Worm (Caenorhabditis elegans): ENCODE measurements around the gene cash-1.

The cash-1 gene

DNA sequence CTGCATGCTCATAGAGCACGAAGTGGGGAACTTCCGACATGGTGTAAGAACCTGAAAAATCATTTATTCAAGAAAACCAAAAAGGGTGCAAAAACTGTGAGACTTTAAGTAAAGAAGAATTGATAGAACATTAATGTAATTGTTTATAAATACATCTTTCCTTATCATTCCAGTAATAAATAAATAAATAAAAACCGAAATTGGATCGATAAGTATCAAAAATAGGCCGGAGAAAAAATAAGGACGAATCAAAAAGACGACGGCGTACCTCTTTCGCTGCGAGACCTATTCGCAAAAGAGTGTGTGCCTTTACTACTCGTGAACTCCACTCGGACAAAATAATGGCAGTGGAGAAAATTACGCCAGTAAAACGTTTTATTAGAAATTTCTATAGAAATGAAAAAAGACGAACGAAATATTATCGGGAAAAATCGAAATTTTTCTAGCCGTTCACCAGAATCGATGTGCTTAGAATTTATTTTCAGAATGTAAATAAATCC lies 9.1 kb upstream of the cash-1 start, which contains the start of gene nol-56 (continued):
- peak; percentile 60 for TF ChIP-seq nhr-28 (tag; optimal IDR thresholded peaks at IDR 0.05)
- peak; percentile 71 for TF ChIP-seq rbr-2 (tag; optimal IDR thresholded peaks at IDR 0.05)
- TF ChIP-seq F44E2.7 (GFP tag; IDR thresholded peaks at IDR 0.05), result no peak
- TF ChIP-seq hlh-30 (tag; optimal IDR thresholded peaks at IDR 0.05; ENCODE audit: insufficient read depth), result peak; percentile 71
- TF ChIP-seq snpc-4 (tag; optimal IDR thresholded peaks at IDR 0.05), result no peak
- no peak for TF ChIP-seq fos-1 (tag; optimal IDR thresholded peaks at IDR 0.05)
- no peak for TF ChIP-seq php-3 (GFP tag; IDR thresholded peaks at IDR 0.05)
- TF ChIP-seq dmd-8 (GFP tag; IDR thresholded peaks at IDR 0.05), result no peak
- peak; percentile 52 for TF ChIP-seq lin-13 (GFP tag; optimal IDR thresholded peaks at IDR 0.05)
- TF ChIP-seq nhr-102 (tag; optimal IDR thresholded peaks at IDR 0.05), result peak; percentile 34
- TF ChIP-seq dve-1 (tag; optimal IDR thresholded peaks at IDR 0.05; ENCODE audit: insufficient read depth), result peak; percentile 82
- TF ChIP-seq dpl-1 (GFP tag; optimal IDR thresholded peaks at IDR 0.05), result peak; percentile 89
- TF ChIP-seq ceh-20 (GFP tag; IDR thresholded peaks at IDR 0.05), result no peak

DNA sequence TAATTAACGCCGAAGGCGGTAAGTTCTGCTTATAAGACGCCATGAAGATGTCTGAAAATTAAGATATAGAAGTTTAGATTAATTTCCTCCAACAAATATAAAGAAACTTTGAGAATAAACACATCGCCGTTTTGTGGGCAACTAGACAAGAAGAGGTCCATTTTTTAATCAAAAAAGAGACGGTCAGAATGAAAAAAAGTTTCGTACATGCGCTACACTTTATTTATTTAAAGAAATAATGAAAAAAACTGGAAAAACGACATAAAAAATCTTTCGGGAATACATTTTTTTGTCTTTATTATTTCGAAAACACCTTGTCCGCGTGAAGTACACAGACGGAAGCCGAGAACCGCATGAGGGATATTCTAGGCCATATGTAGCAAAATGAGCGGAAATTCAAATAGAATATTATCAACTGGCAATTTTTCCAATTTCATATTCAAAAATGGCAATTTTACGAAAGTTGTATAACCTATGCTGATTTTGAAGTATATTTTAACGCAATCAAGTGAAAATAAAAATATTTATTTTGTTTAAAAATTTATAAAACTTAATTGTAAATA lies 6.2 kb upstream of the cash-1 start, which contains the start of gene sluh-7:
sluh-7 (minus strand) TSS at position 51 of the 563 bp plus-strand sequence.
- TF ChIP-seq T20F7.1 (GFP tag; optimal IDR thresholded peaks at IDR 0.05) (peak; percentile 69), mxl-2 (GFP tag; conservative IDR thresholded peaks at IDR 0.05) (no peak), nhr-76 (tag; optimal IDR thresholded peaks at IDR 0.05) (no peak), rbr-2 (tag; optimal IDR thresholded peaks at IDR 0.05) (peak; percentile 63), nhr-237 (tag; optimal IDR thresholded peaks at IDR 0.05) (no peak), madf-5 (GFP tag; IDR thresholded peaks at IDR 0.05) (no peak), unc-39 (tag; optimal IDR thresholded peaks at IDR 0.05) (no peak), ceh-20 (GFP tag; IDR thresholded peaks at IDR 0.05) (no peak; the same call in 1 of the 2 replicates), dmd-6 (GFP tag; IDR thresholded peaks at IDR 0.05) (peak; percentile 56; the same call in 1 of the 2 replicates), spr-3 (GFP tag; optimal IDR thresholded peaks at IDR 0.05) (no peak), D1046.2 (GFP tag; IDR thresholded peaks at IDR 0.05) (no peak), lir-3 (tag; optimal IDR thresholded peaks at IDR 0.05) (no peak), ceh-82 (tag; optimal IDR thresholded peaks at IDR 0.05) (no peak), nhr-6 (tag; optimal IDR thresholded peaks at IDR 0.05) (peak; percentile 86), zag-1 (tag; optimal IDR thresholded peaks at IDR 0.05) (no peak), hlh-30 (tag; optimal IDR thresholded peaks at IDR 0.05; ENCODE audit: insufficient read depth) (peak; percentile 72), aly-2 (tag; optimal IDR thresholded peaks at IDR 0.05) (no peak), daf-8 (GFP tag; IDR thresholded peaks at IDR 0.05) (no peak), unc-130 (GFP tag; optimal IDR thresholded peaks at IDR 0.05) (peak; percentile 95), dpl-1 (GFP tag; optimal IDR thresholded peaks at IDR 0.05) (peak; percentile 94), ama-1 (optimal IDR thresholded peaks at IDR 0.05) (no peak), zfp-3 (GFP tag; conservative IDR thresholded peaks at IDR 0.05) (no peak), hlh-11 (tag; optimal IDR thresholded peaks at IDR 0.05) (peak; percentile 42), F44E2.7 (GFP tag; IDR thresholded peaks at IDR 0.05) (no peak), lin-15B (tag; optimal IDR thresholded peaks at IDR 0.05) (peak; percentile 3), mep-1 (tag; optimal IDR thresholded peaks at IDR 0.05) (peak; percentile 70), mes-2 (tag; optimal IDR thresholded peaks at IDR 0.05; ENCODE audit: poor library complexity, severe bottlenecking) (peak; percentile 99), nhr-102 (tag; optimal IDR thresholded peaks at IDR 0.05) (peak; percentile 66), lin-39 (tag; optimal IDR thresholded peaks at IDR 0.05) (no peak), lin-38 (GFP tag; IDR thresholded peaks at IDR 0.05) (peak; percentile 78), set-16 (GFP tag; IDR thresholded peaks at IDR 0.05) (no peak), hif-1 (tag; optimal IDR thresholded peaks at IDR 0.05) (peak in 1 of 2 experiments; percentile 88), duxl-1 (tag; optimal IDR thresholded peaks at IDR 0.05; ENCODE audit: poor library complexity) (peak; percentile 49), F37D6.2 (tag; optimal IDR thresholded peaks at IDR 0.05) (peak; percentile 55), dmd-9 (GFP tag; IDR thresholded peaks at IDR 0.05) (peak; percentile 82), zip-11 (GFP tag; IDR thresholded peaks at IDR 0.05) (no peak), madf-9 (GFP tag; conservative IDR thresholded peaks at IDR 0.05) (peak; percentile 75), nhr-48 (tag; optimal IDR thresholded peaks at IDR 0.05) (peak; percentile 6), nhr-11 (tag; optimal IDR thresholded peaks at IDR 0.05) (no peak), daf-19 (GFP tag; conservative IDR thresholded peaks at IDR 0.05) (no peak), Y48G9A.11 (GFP tag; IDR thresholded peaks at IDR 0.05) (no peak), dve-1 (tag; optimal IDR thresholded peaks at IDR 0.05; ENCODE audit: insufficient read depth) (peak; percentile 74)
